Worm (Caenorhabditis elegans): ENCODE measurements around the gene fbxb-37.

The fbxb-37 gene

DNA sequence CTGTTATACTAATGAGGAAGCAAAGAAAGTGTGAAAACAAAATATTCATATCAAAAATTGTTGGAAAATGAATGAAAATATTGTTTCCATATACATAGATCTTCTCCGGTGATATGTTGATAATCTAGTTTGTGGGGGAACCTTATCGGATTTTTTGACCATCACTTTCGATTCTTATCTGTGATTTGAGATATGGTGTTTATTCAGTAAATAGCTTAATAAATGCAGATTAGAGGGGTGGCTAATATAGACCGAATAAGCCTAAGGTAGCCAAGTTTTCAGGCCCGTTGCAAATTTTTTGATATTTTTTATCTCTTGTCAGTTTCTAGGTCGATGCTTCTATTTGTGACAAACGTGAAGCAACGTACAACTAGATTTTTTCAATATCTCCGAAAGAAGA, 22.2 kb downstream of the fbxb-37 start, which contains the start of gene F07E5.7:
Gene F07E5.7 (minus strand): TSS at position 101 of the 400 bp plus-strand sequence.
- no peak for TF ChIP-seq F55B11.4 (tag; optimal IDR thresholded peaks at IDR 0.05; ENCODE audit: borderline replicate concordance, insufficient read depth)
- TF ChIP-seq athp-1 (tag; optimal IDR thresholded peaks at IDR 0.05), result no peak
- TF ChIP-seq hmg-1.2 (GFP tag; IDR thresholded peaks at IDR 0.05), result no peak
- TF ChIP-seq hsf-1 (GFP tag; IDR thresholded peaks at IDR 0.05), result no peak
- TF ChIP-seq attf-3 (GFP tag; conservative IDR thresholded peaks at IDR 0.05), result no peak
- TF ChIP-seq F39B2.1 (GFP tag; IDR thresholded peaks at IDR 0.05), result no peak
- no peak for TF ChIP-seq snpc-3.4 (tag; optimal IDR thresholded peaks at IDR 0.05)
- TF ChIP-seq ekl-4 (GFP tag; IDR thresholded peaks at IDR 0.05), result no peak
- no peak for TF ChIP-seq lsy-27 (tag; optimal IDR thresholded peaks at IDR 0.05; ENCODE audit: borderline replicate concordance, insufficient read depth)
- TF ChIP-seq ets-4 (GFP tag; optimal IDR thresholded peaks at IDR 0.05), result no peak

DNA sequence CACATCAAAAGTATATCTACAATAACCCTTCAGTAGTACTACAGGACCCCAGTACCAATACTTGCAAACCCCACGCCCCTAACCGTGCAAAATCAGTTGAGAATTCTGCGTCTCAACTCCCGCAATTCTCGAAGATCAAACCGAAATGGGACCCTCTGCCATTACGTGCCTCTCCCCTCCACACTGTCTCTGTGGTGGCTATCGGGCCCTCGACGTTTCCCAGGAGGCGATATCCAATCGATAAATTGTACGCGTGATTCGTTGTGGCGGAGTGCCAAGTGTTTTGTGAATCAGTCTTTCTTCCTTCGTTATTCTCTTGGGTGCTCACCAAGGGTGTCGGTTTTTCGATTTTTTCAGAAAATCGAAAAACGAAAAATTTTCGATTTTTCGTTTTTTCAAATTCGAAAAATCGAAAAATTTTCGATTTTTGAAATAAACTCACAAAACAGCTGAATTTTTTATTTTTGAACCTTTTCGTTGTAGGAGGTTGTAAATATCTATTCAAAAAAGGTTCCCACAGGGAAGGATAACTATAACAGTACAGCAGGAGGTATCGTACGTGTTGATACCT, 26.1 kb downstream of the fbxb-37 start, which contains the start of gene F07E5.12:
Gene F07E5.12 (plus strand): TSS at position 521 of the 571 bp plus-strand sequence.
- TF ChIP-seq aptf-2 (GFP tag; conservative IDR thresholded peaks at IDR 0.05) (peak; percentile 83), hsf-1 (GFP tag; IDR thresholded peaks at IDR 0.05) (0 out of 2 replicates have a peak, but pooled peaks have one; percentile 17)

DNA sequence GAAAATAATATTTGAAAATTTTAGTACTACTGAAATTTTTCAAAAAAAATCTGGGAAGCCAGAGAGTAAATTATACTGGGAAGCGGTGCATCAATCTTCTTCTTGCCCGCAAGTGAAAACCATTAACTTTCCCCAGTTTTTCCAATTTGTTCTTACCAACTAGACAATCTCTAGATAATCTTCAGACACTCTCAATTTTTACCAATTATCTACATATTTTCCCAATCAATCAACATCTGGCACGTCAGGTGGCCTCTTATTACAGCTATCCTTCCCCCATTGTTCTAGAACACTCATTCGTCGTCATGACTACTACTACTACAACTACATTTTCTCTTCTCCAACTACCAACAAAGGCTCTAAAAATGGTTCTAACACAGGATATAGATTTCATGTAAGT, 29.2 kb downstream of the fbxb-37 start, which contains the start of gene fbxb-6:
Gene fbxb-6 (plus strand): TSS at position 301 of the 400 bp plus-strand sequence.
- TF ChIP-seq tlf-1 (GFP tag; optimal IDR thresholded peaks at IDR 0.05) (no peak), lsl-1 (GFP tag; optimal IDR thresholded peaks at IDR 0.05) (no peak), ZK185.1 (tag; optimal IDR thresholded peaks at IDR 0.05; ENCODE audit: poor library complexity, severe bottlenecking) (no peak), B0035.1 (tag; optimal IDR thresholded peaks at IDR 0.05) (no peak), F37B4.10 (GFP tag; IDR thresholded peaks at IDR 0.05) (no peak), ceh-100 (GFP tag; IDR thresholded peaks at IDR 0.05) (no peak), F39B2.1 (GFP tag; IDR thresholded peaks at IDR 0.05) (no peak), T26A5.8 (tag; optimal IDR thresholded peaks at IDR 0.05) (no peak), K11D2.4 (GFP tag; IDR thresholded peaks at IDR 0.05) (no peak), hlh-12 (tag; optimal IDR thresholded peaks at IDR 0.05) (no peak), madf-3 (GFP tag; IDR thresholded peaks at IDR 0.05) (no peak), B0336.3 (GFP tag; IDR thresholded peaks at IDR 0.05) (no peak)

DNA sequence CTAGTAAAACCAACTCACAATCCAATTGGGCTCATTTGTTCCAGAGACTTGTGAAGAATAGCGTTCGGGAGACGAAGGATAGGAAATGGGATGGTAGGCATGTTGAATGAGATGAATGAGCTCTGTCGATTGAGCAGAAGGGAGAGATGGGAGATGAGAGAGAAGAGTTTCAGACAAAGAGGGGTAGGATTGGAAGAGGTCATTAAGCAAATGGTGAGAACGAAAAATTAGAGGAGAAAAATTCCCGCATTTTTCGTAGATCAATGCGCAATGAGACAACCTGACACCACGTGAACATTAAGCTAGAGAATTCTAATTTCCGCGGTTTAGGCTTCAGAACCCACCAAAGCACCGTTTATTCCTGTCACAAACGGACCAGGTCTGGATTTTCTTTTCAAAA, 29.7 kb downstream of the fbxb-37 start, which contains the start of gene F07E5.13:
Gene F07E5.13 (minus strand): TSS at position 101 of the 400 bp plus-strand sequence.
- TF ChIP-seq F49E8.2 (tag; optimal IDR thresholded peaks at IDR 0.05; ENCODE audit: insufficient read depth) (no peak), F10E7.11 (tag; optimal IDR thresholded peaks at IDR 0.05) (no peak), T07F8.4 (tag; optimal IDR thresholded peaks at IDR 0.05) (no peak), unc-130 (GFP tag; optimal IDR thresholded peaks at IDR 0.05) (no peak)

DNA sequence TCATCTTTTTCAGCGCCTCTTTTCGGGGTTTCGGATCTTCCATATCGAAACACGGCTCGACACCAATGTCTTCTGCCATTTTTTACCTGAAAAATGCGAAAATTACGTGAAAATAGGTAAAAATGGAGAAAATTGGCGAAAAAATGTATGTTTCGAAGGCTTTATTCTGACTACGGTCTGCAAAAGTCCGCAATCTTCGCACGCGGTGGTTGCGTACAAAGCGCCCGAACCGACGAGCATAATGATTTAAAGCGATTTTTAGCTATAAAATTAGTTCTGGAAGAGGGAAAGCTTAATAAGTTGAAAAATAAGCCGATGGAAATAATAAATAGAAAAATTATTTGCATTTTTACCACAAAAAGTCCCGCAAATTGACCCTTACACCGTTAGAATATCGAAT, 34.7 kb downstream of the fbxb-37 start, which contains the start of gene F07E5.5:
Gene F07E5.5 (minus strand): TSS at position 86 of the 400 bp plus-strand sequence.
- TF ChIP-seq nhr-80 (tag; optimal IDR thresholded peaks at IDR 0.05), result no peak
- no peak for TF ChIP-seq Y56A3A.18 (GFP tag; IDR thresholded peaks at IDR 0.05)
- TF ChIP-seq cebp-1 (GFP tag; IDR thresholded peaks at IDR 0.05), result no peak
- no peak for TF ChIP-seq cebp-1 (tag; optimal IDR thresholded peaks at IDR 0.05)
- no peak for TF ChIP-seq zfh-2 (GFP tag; conservative IDR thresholded peaks at IDR 0.05)
- TF ChIP-seq madf-3 (GFP tag; IDR thresholded peaks at IDR 0.05), result no peak
- TF ChIP-seq lin-26 (GFP tag; IDR thresholded peaks at IDR 0.05), result no peak
- TF ChIP-seq ceh-79 (tag; optimal IDR thresholded peaks at IDR 0.05), result no peak
- no peak for TF ChIP-seq C17E4.6 (GFP tag; IDR thresholded peaks at IDR 0.05)
- TF ChIP-seq let-526 (GFP tag; IDR thresholded peaks at IDR 0.05), result no peak
- TF ChIP-seq pbrm-1 (GFP tag; IDR thresholded peaks at IDR 0.05), result no peak
- no peak for TF ChIP-seq hlh-26 (GFP tag; conservative IDR thresholded peaks at IDR 0.05)
- TF ChIP-seq F57C9.4 (tag; optimal IDR thresholded peaks at IDR 0.05), result no peak
- TF ChIP-seq nfya-1 (tag; optimal IDR thresholded peaks at IDR 0.05; ENCODE audit: borderline replicate concordance, insufficient read depth), result no peak
- TF ChIP-seq gei-17 (GFP tag; optimal IDR thresholded peaks at IDR 0.05), result no peak
- no peak for TF ChIP-seq madf-8 (GFP tag; conservative IDR thresholded peaks at IDR 0.05)
- TF ChIP-seq C06A6.2 (GFP tag; conservative IDR thresholded peaks at IDR 0.05), result no peak
